Fruit fly (Drosophila melanogaster) whole organism, larva: ENCODE data around the gene disp.

Source experiments
- noc ChIP-seq: fragments of 200-800 bp; sonication (Bioruptor generic); optimal IDR thresholded peaks from 3 replicates; lab custom pipeline; 2019; ENCODE audit warnings: missing biosample characterization, mild to moderate bottlenecking, missing genetic modification characterization, moderate library complexity

disp gene

DNA sequence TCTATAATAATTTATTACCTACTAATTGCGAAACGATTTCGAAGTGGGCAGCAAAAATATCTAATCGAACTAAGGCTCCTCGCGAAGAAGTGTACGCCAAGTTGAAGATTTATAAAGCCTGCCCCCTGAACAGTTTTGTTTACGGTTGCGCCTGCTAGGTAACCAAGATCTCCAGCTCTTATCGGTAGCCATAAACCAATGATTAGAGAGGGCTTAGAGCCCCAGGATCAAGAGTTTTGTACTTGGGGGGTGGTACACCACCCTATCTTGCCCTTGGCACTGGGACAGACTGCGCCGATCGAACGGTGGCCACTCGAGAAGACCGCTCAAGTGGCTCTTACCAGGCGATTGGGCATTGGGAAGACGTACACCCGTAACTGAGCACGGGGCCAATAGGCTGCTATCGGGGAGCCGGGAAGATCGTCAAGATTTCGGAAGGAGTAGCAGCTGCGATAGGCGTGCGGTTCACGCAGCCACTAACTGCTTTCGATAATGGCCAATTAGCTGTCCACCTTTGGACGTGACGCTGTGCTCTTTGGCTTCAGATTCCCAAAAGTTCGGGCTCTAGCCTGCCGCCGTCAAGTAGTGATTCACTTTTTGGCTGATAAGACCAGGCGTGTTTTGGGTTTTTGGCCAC lies 23.6 kb downstream of the disp start:
- TF ChIP-seq noc (tag; lab: Kevin White, UChicago): peak; percentile 82

DNA sequence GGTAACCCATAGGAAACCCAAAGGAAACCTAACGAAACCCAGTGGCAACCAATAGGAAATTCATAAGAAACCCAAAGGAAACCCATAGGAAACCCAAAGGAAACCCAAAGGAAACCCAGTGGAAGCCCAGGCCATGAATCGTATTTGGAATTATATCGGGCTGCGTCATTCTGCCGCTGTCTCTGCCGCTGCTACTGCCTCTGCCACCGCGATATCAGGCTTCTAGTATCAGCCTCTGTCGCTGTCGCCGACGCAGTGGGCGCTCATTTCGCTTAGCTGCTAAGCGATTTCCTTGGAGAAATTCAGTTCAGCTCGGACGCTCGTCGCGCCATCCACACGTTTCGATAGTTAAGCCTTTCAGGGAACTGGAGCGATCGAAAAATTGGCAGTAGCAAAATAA lies 24.8 kb downstream of the disp start, which contains the start of gene CG1208:
CG1208 (plus strand) TSS at position 301 of the 400 bp plus-strand sequence.
- no peak for TF ChIP-seq noc (tag; lab: Kevin White, UChicago)

DNA sequence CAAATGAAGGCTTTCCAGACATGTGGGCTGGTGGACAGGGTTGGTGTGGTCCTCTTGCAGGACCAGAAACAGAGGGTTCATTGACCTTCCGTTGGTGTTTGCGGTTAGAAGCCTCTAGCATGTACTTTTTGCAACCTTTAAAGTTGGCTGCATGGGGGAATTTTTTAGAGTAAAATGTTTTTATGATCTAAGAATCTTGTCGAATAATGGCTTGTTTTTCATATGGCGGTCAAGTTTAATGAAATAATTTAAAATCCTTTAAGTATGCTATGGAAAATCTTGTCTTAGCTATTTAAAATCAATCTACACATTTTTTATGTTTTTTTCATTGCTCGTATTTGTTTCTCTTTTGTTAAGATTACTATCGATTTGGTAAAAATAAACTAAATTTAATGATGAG lies 26.3 kb downstream of the disp start, which contains the start of gene glob3:
glob3 (plus strand) TSS at position 301 of the 400 bp plus-strand sequence.
- TF ChIP-seq noc (tag; lab: Kevin White, UChicago): no peak

DNA sequence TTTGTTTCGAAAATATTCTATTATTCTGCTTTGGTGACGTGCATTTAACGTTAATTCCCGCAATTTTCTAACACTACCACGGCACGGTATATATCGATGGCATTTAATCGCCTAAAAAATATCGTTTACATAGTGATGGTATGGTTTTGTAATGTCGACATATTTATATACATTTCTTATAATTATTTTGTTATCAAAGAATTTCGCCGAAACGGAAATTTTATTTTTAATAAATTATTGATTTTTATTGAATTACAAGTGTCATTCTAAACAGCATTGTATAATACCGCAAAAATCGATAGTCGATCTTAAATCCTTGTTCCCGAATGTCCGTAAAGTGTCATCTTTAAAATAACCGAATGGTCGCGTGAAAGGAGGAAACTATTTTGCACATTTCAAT lies 31.7 kb downstream of the disp start, which contains the start of the genes Sec20 and dgrn:
Sec20 (minus strand) TSS at position 77 of the 400 bp plus-strand sequence.
dgrn (plus strand) TSS at position 160 of the 400 bp plus-strand sequence.
- TF ChIP-seq noc (tag; lab: Kevin White, UChicago): peak; percentile 53

DNA sequence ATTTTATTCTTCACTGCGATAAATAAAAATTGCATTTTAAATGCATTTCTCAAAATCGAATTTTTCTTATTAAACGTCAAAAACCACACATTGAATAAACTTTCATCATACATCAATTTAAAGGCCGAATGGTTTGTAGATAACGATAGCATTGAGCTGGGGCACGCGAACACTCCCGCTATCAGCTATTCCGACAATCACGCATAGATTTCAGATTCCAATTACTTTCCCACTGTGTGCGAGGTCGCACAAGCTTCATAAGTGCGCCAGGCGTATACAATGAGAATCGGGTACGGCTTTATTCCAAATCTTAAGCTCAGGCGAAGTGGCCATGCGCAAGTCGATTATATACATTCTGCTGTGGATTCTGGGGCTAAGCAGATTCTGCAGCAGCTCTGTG lies 34.4 kb downstream of the disp start, which contains the start of gene CG46303:
CG46303 (plus strand) TSS at position 223 of the 400 bp plus-strand sequence.
- peak; percentile 56 for TF ChIP-seq noc (tag; lab: Kevin White, UChicago)

DNA sequence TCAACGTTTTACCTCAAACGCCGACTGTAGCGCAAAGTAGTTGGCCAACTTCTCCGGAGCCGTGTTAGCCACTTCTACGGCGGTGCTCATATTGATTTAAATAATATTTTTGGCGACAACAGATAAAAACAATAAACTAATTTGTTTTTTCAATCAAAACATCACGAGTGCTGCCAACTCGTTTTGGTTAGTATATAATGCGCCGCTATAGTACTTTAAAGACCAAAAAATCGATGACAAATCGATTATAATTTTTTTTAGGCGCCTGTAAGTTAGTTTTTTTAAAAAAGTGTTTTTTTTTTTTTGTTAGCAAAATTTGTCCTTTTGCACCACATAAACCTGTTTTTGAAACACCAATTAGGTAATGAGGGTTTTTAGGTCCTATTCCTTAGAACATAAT lies 34.9 kb downstream of the disp start, which contains the start of gene Hpr1:
Hpr1 (minus strand) TSS at position 198 of the 400 bp plus-strand sequence.
- TF ChIP-seq noc (tag; lab: Kevin White, UChicago): no peak

DNA sequence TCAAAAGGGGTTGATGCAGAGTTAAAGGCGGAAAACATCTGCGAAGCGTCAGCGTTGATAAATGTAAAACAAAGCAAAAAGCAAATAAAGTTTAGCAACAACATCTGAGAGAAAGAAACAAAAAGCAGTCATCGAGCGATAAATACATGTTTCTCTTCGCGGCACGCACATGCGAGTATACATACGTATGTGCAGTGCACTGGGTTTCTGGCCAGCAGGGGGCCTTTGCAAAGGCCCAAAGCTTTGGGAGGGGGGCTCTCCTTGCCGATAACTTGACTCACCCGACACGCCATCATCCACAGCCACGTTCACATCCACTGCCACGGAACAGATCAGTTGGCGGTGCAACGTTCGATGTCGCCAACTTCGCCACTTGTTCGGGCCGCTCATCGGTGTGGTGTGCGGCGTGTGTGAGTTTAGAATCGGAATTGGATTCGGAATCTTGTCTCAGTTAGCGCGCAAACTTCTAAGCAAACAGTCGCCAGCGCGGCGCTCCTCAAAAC lies 42.9 kb downstream of the disp start, which contains the start of gene CG42675:
CG42675 (plus strand) TSS at position 453 of the 503 bp plus-strand sequence.
- no peak for TF ChIP-seq noc (tag; lab: Kevin White, UChicago)

DNA sequence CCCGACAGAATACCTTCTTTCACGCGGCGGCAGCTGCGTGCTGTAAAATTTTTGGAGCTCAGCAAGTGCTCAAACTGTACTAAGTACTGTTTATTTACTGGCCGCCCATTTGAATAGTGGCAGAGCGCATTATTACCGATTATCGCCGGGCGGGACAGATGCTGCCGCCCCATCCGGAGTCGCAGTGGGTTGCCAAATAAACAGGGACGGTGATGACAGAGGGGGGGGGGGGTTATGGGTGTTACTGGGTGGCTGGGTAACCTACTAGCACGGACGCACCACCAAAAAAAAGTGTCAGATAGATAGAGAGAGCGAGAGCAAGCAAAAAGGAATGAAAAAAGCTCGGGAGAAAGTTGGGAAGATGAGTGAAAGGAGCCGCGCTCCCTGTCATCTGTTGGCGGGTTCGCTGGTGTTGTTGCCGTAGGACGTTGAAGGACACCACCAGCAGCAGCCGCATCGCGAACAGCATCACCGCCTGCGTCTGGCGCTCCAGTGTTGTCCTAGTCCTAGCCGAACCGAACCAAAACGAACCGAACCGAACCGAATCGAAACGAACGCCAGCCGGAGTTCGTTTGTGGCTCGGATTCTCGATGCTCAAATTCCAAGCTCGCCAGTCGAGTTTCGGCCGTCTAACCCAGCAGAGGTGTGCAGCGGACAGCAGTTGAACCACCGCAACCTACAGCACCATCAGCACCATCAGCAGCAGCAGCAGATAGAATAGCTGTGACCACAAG lies 54.2 kb downstream of the disp start, which contains the start of gene CG11000:
CG11000 (plus strand) TSS at position 626 of the 734 bp plus-strand sequence.
- no peak for TF ChIP-seq noc (tag; lab: Kevin White, UChicago)
